Fruit fly (Drosophila melanogaster) whole organism, embryonic: ENCODE measurements around the gene Girdin.

Experiments
- Abd-B ChIP-seq: fragments of 200-800 bp; sonication (Bioruptor generic); optimal IDR thresholded peaks from 2 replicates; lab custom pipeline; 2018; ENCODE audit warnings: missing biosample characterization, mild to moderate bottlenecking, missing genetic modification characterization, moderate library complexity
- Ada2b ChIP-seq: fragments of 200-800 bp; sonication (Bioruptor generic); IDR thresholded peaks from 2 replicates; pipeline ENCODE4 v1.3.6; 2022; ENCODE audit warnings: missing biosample characterization, missing genetic modification characterization
- C15 ChIP-seq: fragments of 200-800 bp; sonication (Bioruptor generic); IDR thresholded peaks from 3 replicates; pipeline ENCODE4 v1.3.6; 2022; ENCODE audit warnings: missing biosample characterization, missing genetic modification characterization
- CG10209 ChIP-seq: fragments of 200-800 bp; sonication (Bioruptor generic); optimal IDR thresholded peaks from 3 replicates; lab custom pipeline; 2017; ENCODE audit warnings: missing biosample characterization, mild to moderate bottlenecking, missing genetic modification characterization, missing genetic modification reagents
- CG10366 ChIP-seq: fragments of 200-800 bp; sonication (Bioruptor generic); IDR thresholded peaks from 2 replicates; pipeline ENCODE4 v1.3.6; 2022; ENCODE audit warnings: missing biosample characterization, missing genetic modification characterization
- CG10431 ChIP-seq: fragments of 200-800 bp; sonication (Bioruptor generic); optimal IDR thresholded peaks from 3 replicates; lab custom pipeline; 2018; ENCODE audit warnings: missing biosample characterization, mild to moderate bottlenecking, missing genetic modification characterization
- CG12071 ChIP-seq: fragments of 200-800 bp; sonication (Bioruptor generic); optimal IDR thresholded peaks from 3 replicates; lab custom pipeline; 2018; ENCODE audit warnings: missing biosample characterization, mild to moderate bottlenecking, missing genetic modification characterization
- CG12104 ChIP-seq: fragments of 200-800 bp; sonication (Bioruptor generic); optimal IDR thresholded peaks from 3 replicates; lab custom pipeline; 2016; ENCODE audit warnings: missing biosample characterization, missing genetic modification characterization
- CG12391 ChIP-seq: fragments of 200-800 bp; sonication (Bioruptor generic); optimal IDR thresholded peaks from 3 replicates; lab custom pipeline; 2018; ENCODE audit warnings: missing biosample characterization, mild to moderate bottlenecking, missing genetic modification characterization, moderate library complexity
- CG13424 ChIP-seq: fragments of 200-800 bp; sonication (Bioruptor generic); optimal IDR thresholded peaks from 2 replicates; lab custom pipeline; 2019; ENCODE audit warnings: missing biosample characterization, mild to moderate bottlenecking, missing genetic modification characterization, moderate library complexity
- CG13624 ChIP-seq: fragments of 200-800 bp; sonication (Bioruptor generic); optimal IDR thresholded peaks from 2 replicates; lab custom pipeline; 2016; ENCODE audit warnings: missing biosample characterization, missing genetic modification characterization
- CG15011 ChIP-seq: fragments of 200-800 bp; sonication (Bioruptor generic); optimal IDR thresholded peaks from 3 replicates; lab custom pipeline; 2018; ENCODE audit warnings: missing biosample characterization, mild to moderate bottlenecking, missing genetic modification characterization
- CG17612 ChIP-seq: fragments of 200-800 bp; sonication (Bioruptor generic); IDR thresholded peaks from 2 replicates; pipeline ENCODE4 v1.3.6; 2022; ENCODE audit warnings: missing biosample characterization, missing genetic modification characterization
- CG17829 ChIP-seq: fragments of 200-800 bp; optimal IDR thresholded peaks from 2 replicates; lab custom pipeline; 2019; ENCODE audit warnings: missing biosample characterization, mild to moderate bottlenecking, missing genetic modification characterization, moderate library complexity
- CG18262 ChIP-seq: fragments of 200-800 bp; optimal IDR thresholded peaks from 3 replicates; lab custom pipeline; 2019; ENCODE audit warnings: missing biosample characterization, mild to moderate bottlenecking, missing genetic modification characterization, moderate library complexity
- CG2120 ChIP-seq: fragments of 200-800 bp; sonication (Bioruptor generic); optimal IDR thresholded peaks from 3 replicates; lab custom pipeline; 2016; ENCODE audit warnings: missing biosample characterization, missing genetic modification characterization
- CG30403 ChIP-seq: fragments of 200-800 bp; sonication (Bioruptor generic); optimal IDR thresholded peaks from 3 replicates; lab custom pipeline; 2016; ENCODE audit warnings: missing biosample characterization, missing genetic modification characterization
- CG31365 ChIP-seq: fragments of 200-800 bp; sonication (Bioruptor generic); optimal IDR thresholded peaks from 2 replicates; lab custom pipeline; 2018; ENCODE audit warnings: missing biosample characterization, mild to moderate bottlenecking, missing genetic modification characterization
- CG3163 ChIP-seq: fragments of 200-800 bp; sonication (Bioruptor generic); optimal IDR thresholded peaks from 3 replicates; lab custom pipeline; 2016; ENCODE audit warnings: missing biosample characterization, missing genetic modification characterization
- CG34376 ChIP-seq: fragments of 200-800 bp; sonication (Bioruptor generic); optimal IDR thresholded peaks from 2 replicates; lab custom pipeline; 2018; ENCODE audit warnings: missing biosample characterization, mild to moderate bottlenecking, missing genetic modification characterization
- CG34422 ChIP-seq: fragments of 200-800 bp; sonication (Bioruptor generic); IDR thresholded peaks from 3 replicates; pipeline ENCODE4 v1.3.6; 2022; ENCODE audit warnings: missing biosample characterization, missing genetic modification characterization
- CG4404 ChIP-seq: fragments of 200-800 bp; sonication (Bioruptor generic); IDR thresholded peaks from 2 replicates; pipeline ENCODE4 v1.3.6; 2022; ENCODE audit warnings: missing biosample characterization, missing genetic modification characterization
- CG6272 ChIP-seq: fragments of 200-800 bp; sonication (Bioruptor generic); IDR thresholded peaks from 2 replicates; pipeline ENCODE4 v1.3.6; 2022; ENCODE audit warnings: missing biosample characterization, missing genetic modification characterization
- CG9817 ChIP-seq: fragments of 200-800 bp; sonication (Bioruptor generic); optimal IDR thresholded peaks from 2 replicates; lab custom pipeline; 2018; ENCODE audit warnings: missing biosample characterization, mild to moderate bottlenecking, missing genetic modification characterization, moderate library complexity
- CrebB ChIP-seq: fragments of 200-800 bp; sonication (Bioruptor generic); optimal IDR thresholded peaks from 3 replicates; lab custom pipeline; 2018; ENCODE audit warnings: missing biosample characterization, mild to moderate bottlenecking, missing genetic modification characterization
- Dip2 ChIP-seq: fragments of 200-800 bp; sonication (Bioruptor generic); IDR thresholded peaks from 2 replicates; pipeline ENCODE4 v1.3.6; 2022; ENCODE audit warnings: missing biosample characterization, missing genetic modification characterization
- Hey ChIP-seq: fragments of 200-800 bp; sonication (Bioruptor generic); optimal IDR thresholded peaks from 3 replicates; lab custom pipeline; 2018; ENCODE audit warnings: missing biosample characterization, mild to moderate bottlenecking, missing genetic modification characterization
- Med ChIP-seq: fragments of 200-800 bp; sonication (Bioruptor generic); peaks from one replicate; lab custom pipeline; 2016; ENCODE audit warnings: missing biosample characterization, missing genetic modification characterization, mild to moderate bottlenecking, inconsistent platforms, moderate library complexity
- NC2β ChIP-seq: fragments of 200-800 bp; sonication (Bioruptor generic); optimal IDR thresholded peaks from 2 replicates; lab custom pipeline; 2016; ENCODE audit warnings: missing biosample characterization, missing genetic modification characterization
- Optix ChIP-seq: fragments of 200-800 bp; sonication (Bioruptor generic); IDR thresholded peaks from 3 replicates; pipeline ENCODE4 v1.3.6; 2022; ENCODE audit warnings: missing biosample characterization, missing genetic modification characterization
- Sox100B ChIP-seq: fragments of 200-800 bp; sonication (Bioruptor generic); optimal IDR thresholded peaks from 3 replicates; lab custom pipeline; 2018; ENCODE audit warnings: missing biosample characterization, mild to moderate bottlenecking, missing genetic modification characterization
- Sry-β ChIP-seq: fragments of 200-800 bp; sonication (Bioruptor generic); optimal IDR thresholded peaks from 2 replicates; lab custom pipeline; 2018; ENCODE audit warnings: missing biosample characterization, mild to moderate bottlenecking, missing genetic modification characterization, moderate library complexity
- Usf ChIP-seq: fragments of 200-800 bp; sonication (Bioruptor generic); optimal IDR thresholded peaks from 2 replicates; lab custom pipeline; 2017; ENCODE audit warnings: missing genotype, missing biosample characterization, missing genetic modification characterization
- ac ChIP-seq: fragments of 200-800 bp; sonication (Bioruptor generic); optimal IDR thresholded peaks from 3 replicates; lab custom pipeline; 2017; ENCODE audit warnings: missing biosample characterization, mild to moderate bottlenecking, missing genetic modification characterization
- al ChIP-seq: fragments of 200-800 bp; sonication (Bioruptor generic); IDR thresholded peaks from 2 replicates; pipeline ENCODE4 v1.3.6; 2022; ENCODE audit warnings: missing biosample characterization, missing genetic modification characterization
- bigmax ChIP-seq: fragments of 200-800 bp; sonication (Bioruptor generic); optimal IDR thresholded peaks from 2 replicates; lab custom pipeline; 2018; ENCODE audit warnings: missing biosample characterization, mild to moderate bottlenecking, missing genetic modification characterization
- cg ChIP-seq: fragments of 200-800 bp; sonication (Bioruptor generic); optimal IDR thresholded peaks from 3 replicates; lab custom pipeline; 2019; ENCODE audit warnings: missing biosample characterization, mild to moderate bottlenecking, missing genetic modification characterization, moderate library complexity
- dimm ChIP-seq: fragments of 200-800 bp; sonication (Bioruptor generic); IDR thresholded peaks from 2 replicates; pipeline ENCODE4 v1.3.6; 2022; ENCODE audit warnings: missing biosample characterization, missing genetic modification characterization
- en ChIP-seq: fragments of 200-800 bp; sonication (Bioruptor generic); optimal IDR thresholded peaks from 2 replicates; lab custom pipeline; 2016; ENCODE audit warnings: missing biosample characterization, missing genetic modification characterization
- grn ChIP-seq: fragments of 200-800 bp; sonication (Bioruptor generic); optimal IDR thresholded peaks from 3 replicates; lab custom pipeline; 2017; ENCODE audit warnings: missing biosample characterization, missing genetic modification characterization
- ind ChIP-seq: fragments of 200-800 bp; sonication (Bioruptor generic); optimal IDR thresholded peaks from 3 replicates; lab custom pipeline; 2016; ENCODE audit warnings: missing biosample characterization, missing genetic modification characterization
- klu ChIP-seq: fragments of 200-800 bp; sonication (Bioruptor generic); IDR thresholded peaks from 2 replicates; pipeline ENCODE4 v1.3.6; 2022; ENCODE audit warnings: missing biosample characterization, missing genetic modification characterization
- kni ChIP-seq: fragments of 200-800 bp; sonication (Bioruptor generic); optimal IDR thresholded peaks from 3 replicates; lab custom pipeline; 2017; ENCODE audit warnings: mild to moderate bottlenecking, missing biosample characterization, missing genetic modification reagents, missing genetic modification characterization
- knrl ChIP-seq: fragments of 200-800 bp; sonication (Bioruptor generic); IDR thresholded peaks from 3 replicates; pipeline ENCODE4 v1.3.6; 2022; ENCODE audit warnings: missing biosample characterization, missing genetic modification characterization; ENCODE audit not compliant: partially characterized antibody
- otp ChIP-seq: fragments of 200-800 bp; sonication (Bioruptor generic); IDR thresholded peaks from 3 replicates; pipeline ENCODE4, ENCODE4 v1.3.6; 2022; ENCODE audit warnings: missing biosample characterization, missing genetic modification characterization
- repo ChIP-seq: fragments of 200-800 bp; sonication (Bioruptor generic); optimal IDR thresholded peaks from 2 replicates; lab custom pipeline; 2016; ENCODE audit warnings: missing biosample characterization, missing genetic modification characterization
- so ChIP-seq: fragments of 200-800 bp; sonication (Bioruptor generic); IDR thresholded peaks from 3 replicates; pipeline ENCODE4 v1.3.6; 2022; ENCODE audit warnings: missing biosample characterization, missing genetic modification characterization
- ttk ChIP-seq: fragments of 200-800 bp; sonication (Bioruptor generic); IDR thresholded peaks from 2 replicates; pipeline ENCODE4 v2.1.2; 2022; ENCODE audit warnings: missing biosample characterization, missing genetic modification characterization
- unpg ChIP-seq: fragments of 200-800 bp; sonication (Bioruptor generic); optimal IDR thresholded peaks from 3 replicates; lab custom pipeline; 2018; ENCODE audit warnings: missing biosample characterization, mild to moderate bottlenecking, missing genetic modification characterization, moderate library complexity
- usp ChIP-seq: fragments of >200 bp; optimal IDR thresholded peaks from 2 replicates; lab custom pipeline; 2017; ENCODE audit warnings: missing biosample characterization, missing genetic modification characterization
- vvl ChIP-seq: fragments of 200-800 bp; sonication (Bioruptor generic); IDR thresholded peaks from 2 replicates; pipeline ENCODE4 v1.3.6; 2022; ENCODE audit warnings: missing biosample characterization, missing genetic modification characterization

Gene Girdin

DNA sequence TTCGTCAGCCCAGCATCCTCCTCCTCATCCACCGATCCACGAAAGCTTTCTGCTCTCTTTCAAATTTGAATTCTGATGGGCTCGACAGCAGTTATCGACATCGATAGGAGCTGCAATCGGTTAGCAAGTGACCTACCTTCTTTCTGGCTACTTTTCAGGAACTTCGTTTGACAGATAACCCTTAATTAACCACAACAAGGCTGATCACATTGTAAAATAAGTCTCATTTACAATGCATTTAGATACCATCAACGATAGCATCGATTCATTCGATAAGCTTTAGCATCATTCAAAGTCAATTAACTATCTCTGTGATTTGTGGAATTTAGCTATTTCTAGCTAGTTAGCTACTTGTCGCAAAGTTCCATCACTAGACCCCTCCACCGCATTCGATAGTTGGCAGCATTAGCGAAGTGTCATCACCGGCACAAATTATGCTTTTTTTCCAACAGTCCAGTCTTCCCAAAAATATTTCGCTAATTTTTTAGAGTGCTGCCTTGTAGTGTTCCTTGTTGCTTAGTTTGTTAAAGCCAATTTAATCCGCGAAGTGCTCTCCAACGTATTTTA, at the start of gene Girdin, which contains the start of gene MnM (continued):
- no peak for TF ChIP-seq Optix
- TF ChIP-seq en (GFP tag; lab: Kevin White, UChicago): no peak
- TF ChIP-seq CG4404: peak; percentile 28; the same call in 1 of the 2 replicates
- TF ChIP-seq vvl (GFP tag; lab: Robert Waterston, UW): peak; percentile 41; the same call in 1 of the 2 replicates
- TF ChIP-seq CG12104 (GFP tag; lab: Kevin White, UChicago): peak; percentile 41
- TF ChIP-seq ind (GFP tag; lab: Kevin White, UChicago): peak; percentile 76
- peak; percentile 67 for TF ChIP-seq CG9817
- TF ChIP-seq Ada2b: no peak; the same call in 1 of the 2 replicates
- peak; percentile 41; the same call in 1 of the 2 replicates for TF ChIP-seq CG6272 (GFP tag; lab: Robert Waterston, UW)
- TF ChIP-seq usp (GFP tag; lab: Kevin White, UChicago): no peak
- TF ChIP-seq CG17612 (GFP tag; lab: Robert Waterston, UW): no peak
- 0 out of 2 replicates have a peak, but pooled peaks have one; percentile 13 for TF ChIP-seq klu (GFP tag; lab: Robert Waterston, UW)
- no peak for TF ChIP-seq Dip2
- no peak for TF ChIP-seq CG10431
- peak; percentile 12 for TF ChIP-seq CrebB
- TF ChIP-seq Abd-B (GFP tag; lab: Kevin White, UChicago): peak; percentile 75
- peak; percentile 56 for TF ChIP-seq CG10209 (GFP tag; lab: Kevin White, UChicago)
- TF ChIP-seq CG13424 (tag; lab: Kevin White, UChicago): peak; percentile 70
- no peak for TF ChIP-seq otp (GFP tag; lab: Robert Waterston, UW)
- TF ChIP-seq CG34422 (GFP tag; lab: Robert Waterston, UW): no peak
- TF ChIP-seq grn: no peak
- TF ChIP-seq knrl (GFP tag; lab: Robert Waterston, UW): peak; percentile 88
- no peak for TF ChIP-seq kni
- no peak for TF ChIP-seq Usf (GFP tag; lab: Kevin White, UChicago)
- TF ChIP-seq so (GFP tag; lab: Robert Waterston, UW): no peak
- TF ChIP-seq CG12391: peak; percentile 75
- TF ChIP-seq CG10366 (GFP tag; lab: Robert Waterston, UW): peak; percentile 55
- peak; percentile 87 for TF ChIP-seq CG30403 (GFP tag; lab: Kevin White, UChicago)
- TF ChIP-seq CG13624: peak; percentile 80
- peak; percentile 94 for TF ChIP-seq Med (GFP tag; lab: Kevin White, UChicago)
- peak; percentile 54 for TF ChIP-seq repo (GFP tag; lab: Kevin White, UChicago)
- no peak for TF ChIP-seq unpg (GFP tag; lab: Kevin White, UChicago)
- TF ChIP-seq dimm (GFP tag; lab: Robert Waterston, UW): no peak
- no peak for TF ChIP-seq CG18262 (tag; lab: Kevin White, UChicago)
- no peak for TF ChIP-seq bigmax (GFP tag; lab: Kevin White, UChicago)
- no peak for TF ChIP-seq ttk (GFP tag; lab: Robert Waterston, UW)
- no peak for TF ChIP-seq Hey (tag; lab: Kevin White, UChicago)
- TF ChIP-seq al (GFP tag; lab: Robert Waterston, UW): peak; percentile 44; the same call in 1 of the 2 replicates
- peak; percentile 51 for TF ChIP-seq NC2β (GFP tag; lab: Kevin White, UChicago)
- TF ChIP-seq Sox100B (GFP tag; lab: Kevin White, UChicago): no peak
- TF ChIP-seq CG17829 (tag; lab: Kevin White, UChicago): peak; percentile 71
- no peak for TF ChIP-seq CG31365
- TF ChIP-seq Sry-β (GFP tag; lab: Kevin White, UChicago): peak; percentile 92
- no peak for TF ChIP-seq CG15011 (GFP tag; lab: Kevin White, UChicago)
- TF ChIP-seq CG34376 (GFP tag; lab: Kevin White, UChicago): peak; percentile 58
- TF ChIP-seq cg: no peak
- TF ChIP-seq CG3163: peak; percentile 77
- TF ChIP-seq CG2120 (GFP tag; lab: Kevin White, UChicago): peak; percentile 91
- no peak for TF ChIP-seq ac (GFP tag; lab: Kevin White, UChicago)
- TF ChIP-seq C15 (GFP tag; lab: Robert Waterston, UW): no peak
- TF ChIP-seq CG12071: no peak
